Worm (Caenorhabditis elegans) whole organism, L3 larva: Measurements from ENCODE around the gene D1054.1.

Experiments used
- ceh-16 ChIP-seq: sonication (generic microtip); optimal IDR thresholded peaks from 2 replicates; lab custom pipeline; 2017; ENCODE audit warnings: missing biosample characterization, missing genetic modification characterization
- elt-3 ChIP-seq, 3 experiments: fragments of 150-350 bp in 1 of 3; sonication (generic microtip) in 2 of 3; optimal IDR thresholded peaks; 2 replicates in 2 of 3; 4 replicates in 1 of 3; lab custom pipeline; 2014 to 2017; ENCODE audit warnings: missing biosample characterization in 3 of 3, missing genetic modification characterization in 3 of 3
- fkh-10 ChIP-seq: sonication (generic microtip); optimal IDR thresholded peaks from 2 replicates; lab custom pipeline; 2017; ENCODE audit warnings: missing biosample characterization, missing genetic modification reagents, missing genetic modification characterization
- fos-1 ChIP-seq: fragments of 150-350 bp; optimal IDR thresholded peaks from 2 replicates; lab custom pipeline; 2014; ENCODE audit warnings: missing biosample characterization, missing genetic modification characterization
- jun-1 ChIP-seq: fragments of 150-350 bp; optimal IDR thresholded peaks from 2 replicates; lab custom pipeline; 2014; ENCODE audit warnings: missing biosample characterization, missing genetic modification reagents, missing genetic modification characterization
- nfya-1 ChIP-seq: sonication (generic microtip); optimal IDR thresholded peaks from 2 replicates; lab custom pipeline; 2017; ENCODE audit warnings: missing genetic modification characterization, mild to moderate bottlenecking, missing compliant biosample characterization, antibody characterized with exemption, moderate library complexity; ENCODE audit not compliant: insufficient read depth
- nhr-25 ChIP-seq: sonication (generic microtip); optimal IDR thresholded peaks from 2 replicates; lab custom pipeline; 2017; ENCODE audit warnings: missing biosample characterization, missing genetic modification characterization
- pha-4 ChIP-seq: fragments of 150-350 bp; optimal IDR thresholded peaks from 2 replicates; lab custom pipeline; 2014; ENCODE audit warnings: missing biosample characterization, missing genetic modification reagents, missing genetic modification characterization
- snpc-4 ChIP-seq: fragments of 150-350 bp; optimal IDR thresholded peaks from 2 replicates; lab custom pipeline; 2014; ENCODE audit warnings: missing biosample characterization, missing genetic modification characterization

DNA sequence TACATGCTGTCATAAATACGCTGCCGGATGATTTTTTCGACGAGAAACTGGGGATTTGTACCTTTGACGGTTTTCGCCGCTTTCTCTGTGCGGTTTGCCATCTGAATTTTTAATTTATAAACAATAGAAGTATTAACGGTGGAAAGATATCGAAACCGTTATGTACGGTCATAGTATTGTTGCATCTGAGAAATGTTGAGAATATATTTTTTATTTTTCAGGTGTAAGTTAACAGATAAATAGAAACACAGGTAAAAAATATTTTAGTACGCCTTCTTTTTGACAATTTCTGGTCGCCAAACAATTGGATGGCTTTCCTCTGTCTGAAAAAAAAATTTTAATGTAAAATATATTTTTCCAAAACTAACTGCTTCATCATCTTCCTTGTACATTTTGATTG is 35.9 kb upstream of the D1054.1 start, which contains the start of gene prp-38:
- TF ChIP-seq elt-3 (tag; optimal IDR thresholded peaks at IDR 0.05; lab: Kevin White, UChicago) (no peak), fos-1 (no peak), jun-1 (tag; lab: Kevin White, UChicago) (no peak), fkh-10 (no peak), nhr-25 (tag; lab: Kevin White, UChicago) (no peak), pha-4 (no peak), ceh-16 (tag; lab: Kevin White, UChicago) (no peak), snpc-4 (no peak), nfya-1 (tag; lab: Kevin White, UChicago) (no peak)
